Worm (Caenorhabditis elegans): ENCODE data around the gene F22B7.1.

F22B7.1 gene

DNA sequence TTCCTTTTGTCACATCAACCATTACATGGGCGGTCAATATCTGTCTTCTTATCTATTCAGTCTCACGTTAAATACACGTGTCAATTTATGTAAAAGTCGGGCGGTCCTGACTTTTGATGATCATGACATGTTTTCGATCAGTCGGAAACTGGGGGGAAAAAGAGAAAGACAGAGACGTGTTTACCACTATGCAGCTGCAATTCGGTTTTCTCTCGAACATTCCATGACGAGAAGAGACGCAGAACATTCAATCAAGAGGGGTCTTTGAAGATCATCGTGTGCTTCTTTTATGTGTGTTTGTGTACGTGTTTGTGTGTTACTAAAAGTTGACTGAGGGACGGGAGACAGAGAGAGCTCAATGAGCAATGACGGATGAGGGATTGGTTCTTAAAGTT lies 6.8 kb upstream of the F22B7.1 start (continued):
- TF ChIP-seq unc-62 (GFP tag; optimal IDR thresholded peaks at IDR 0.05): peak; percentile 84

DNA sequence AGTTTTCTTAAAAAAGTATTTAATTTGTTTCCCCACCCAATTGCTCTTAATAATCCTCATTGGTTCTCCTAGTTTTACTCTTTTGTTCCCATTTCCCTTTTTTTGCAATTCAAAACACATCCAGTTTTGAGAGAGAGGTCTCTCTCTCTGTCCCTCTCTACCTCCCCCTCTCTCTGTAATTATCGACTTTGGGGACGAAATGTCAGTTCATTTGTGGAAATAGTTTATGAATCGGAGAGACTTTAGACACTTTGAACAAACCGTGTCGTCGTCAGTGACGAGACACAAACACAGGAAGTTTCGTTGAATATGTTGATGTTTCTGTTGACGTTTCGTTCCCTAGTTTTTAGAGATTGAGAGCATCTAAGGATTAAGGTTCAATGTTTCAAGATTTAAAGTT lies 2.0 kb upstream of the F22B7.1 start:
- no peak for TF ChIP-seq mdl-1 (tag; optimal IDR thresholded peaks at IDR 0.05)
- TF ChIP-seq nhr-23 (tag; optimal IDR thresholded peaks at IDR 0.05): peak; percentile 41
- TF ChIP-seq elt-1 (tag; optimal IDR thresholded peaks at IDR 0.05): no peak
- no peak for TF ChIP-seq nhr-237 (tag; optimal IDR thresholded peaks at IDR 0.05)
- no peak for TF ChIP-seq egl-5 (tag; optimal IDR thresholded peaks at IDR 0.05)
- TF ChIP-seq egl-27 (tag; optimal IDR thresholded peaks at IDR 0.05): no peak
- peak; percentile 40 for TF ChIP-seq nhr-25 (tag; optimal IDR thresholded peaks at IDR 0.05)
- no peak for TF ChIP-seq jun-1 (tag; optimal IDR thresholded peaks at IDR 0.05)

DNA sequence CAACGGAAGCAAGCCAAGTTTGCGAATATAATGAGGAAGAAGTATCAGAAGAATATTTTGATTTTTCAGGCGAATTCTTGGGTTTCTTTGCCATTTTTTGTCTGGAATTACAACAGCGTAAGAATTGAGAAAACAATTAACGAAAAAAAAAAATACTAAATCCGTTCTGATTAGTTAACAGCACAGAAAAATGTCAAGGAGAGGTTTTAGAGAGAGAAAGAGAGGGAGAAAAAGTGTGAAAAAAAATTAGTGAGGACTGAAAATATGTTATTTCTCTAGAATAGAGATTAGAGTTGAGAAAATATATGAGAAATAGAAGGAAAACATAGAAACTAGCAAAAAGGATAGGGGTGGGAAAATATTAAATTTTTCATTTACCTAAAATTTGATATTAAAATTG lies 2.2 kb downstream of the F22B7.1 start, which contains the start of gene dpy-19:
Gene dpy-19 (minus strand): TSS at position 101 of the 400 bp plus-strand sequence.
- TF ChIP-seq tbx-2 (tag; optimal IDR thresholded peaks at IDR 0.05): no peak
- TF ChIP-seq eor-1 (tag; optimal IDR thresholded peaks at IDR 0.05): no peak
- no peak for TF ChIP-seq unc-62 (GFP tag; optimal IDR thresholded peaks at IDR 0.05)
- no peak for TF ChIP-seq nhr-11 (tag; optimal IDR thresholded peaks at IDR 0.05)
- TF ChIP-seq ceh-82 (tag; optimal IDR thresholded peaks at IDR 0.05): no peak
- no peak for TF ChIP-seq egl-27 (tag; optimal IDR thresholded peaks at IDR 0.05)
- no peak for TF ChIP-seq elt-3 (tag; optimal IDR thresholded peaks at IDR 0.05)
- no peak for TF ChIP-seq R02D3.7 (tag; optimal IDR thresholded peaks at IDR 0.05)
- TF ChIP-seq ceh-9 (tag; optimal IDR thresholded peaks at IDR 0.05): no peak
- TF ChIP-seq ama-1 (optimal IDR thresholded peaks at IDR 0.05): no peak
- TF ChIP-seq fos-1 (tag; optimal IDR thresholded peaks at IDR 0.05): no peak
- TF ChIP-seq egl-5 (tag; optimal IDR thresholded peaks at IDR 0.05): no peak

DNA sequence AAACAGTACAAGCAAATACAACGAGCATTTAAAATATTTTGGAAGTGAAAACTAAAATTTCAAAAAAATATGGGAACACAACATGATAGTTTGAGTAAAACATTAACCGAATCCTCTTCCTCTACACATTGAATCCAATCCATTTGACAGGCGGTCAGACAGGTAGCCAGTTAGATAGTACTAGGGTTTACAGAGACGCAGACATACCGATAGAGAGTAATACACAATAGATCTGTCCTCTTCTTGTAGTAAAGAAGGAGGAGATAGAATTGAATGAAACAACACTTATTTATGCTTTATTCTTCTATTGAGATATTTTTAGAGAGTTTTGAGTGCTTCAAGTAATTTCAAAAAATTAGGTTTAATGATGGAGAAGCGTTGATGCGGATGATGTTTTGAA lies 3.6 kb downstream of the F22B7.1 start:
- TF ChIP-seq hmg-11 (tag; optimal IDR thresholded peaks at IDR 0.05) (peak; percentile 19), fos-1 (tag; optimal IDR thresholded peaks at IDR 0.05) (no peak), nhr-25 (tag; optimal IDR thresholded peaks at IDR 0.05) (peak; percentile 9), snpc-4 (tag; optimal IDR thresholded peaks at IDR 0.05) (no peak)

DNA sequence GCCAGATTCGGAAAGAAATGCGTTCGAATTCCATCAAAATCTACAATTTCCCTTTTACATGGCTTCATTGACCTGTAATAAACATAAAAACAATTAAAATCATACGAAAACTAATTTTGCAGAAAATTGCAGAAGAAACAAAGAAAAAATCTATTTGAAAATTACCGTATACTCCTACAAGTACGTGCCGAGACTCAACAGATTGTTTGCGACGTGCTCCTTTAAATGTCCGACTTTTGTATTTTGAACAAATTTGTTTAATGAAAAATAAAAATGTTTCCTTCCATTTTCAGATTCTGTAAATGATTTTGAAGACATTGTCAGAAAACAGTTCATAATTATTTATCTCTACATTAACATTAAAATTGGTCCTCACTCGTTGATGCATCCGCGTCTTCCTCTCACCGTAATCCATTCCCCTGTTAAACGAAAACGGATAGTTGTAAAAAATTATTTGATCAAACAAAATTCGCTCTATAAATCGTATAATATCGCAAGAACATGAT lies 9.9 kb downstream of the F22B7.1 start, which contains the start of gene pgl-2:
Gene pgl-2 (minus strand): TSS at position 456 of the 506 bp plus-strand sequence.
- TF ChIP-seq ceh-9 (tag; optimal IDR thresholded peaks at IDR 0.05): no peak
- TF ChIP-seq sea-2 (GFP tag; optimal IDR thresholded peaks at IDR 0.05): no peak
- TF ChIP-seq ama-1 (optimal IDR thresholded peaks at IDR 0.05): no peak
- TF ChIP-seq fos-1 (tag; optimal IDR thresholded peaks at IDR 0.05): no peak
- no peak for TF ChIP-seq egl-5 (tag; optimal IDR thresholded peaks at IDR 0.05)
- no peak for TF ChIP-seq ztf-11 (tag; optimal IDR thresholded peaks at IDR 0.05)
- no peak for TF ChIP-seq egl-27 (tag; optimal IDR thresholded peaks at IDR 0.05)
- no peak for TF ChIP-seq lin-15B (tag; optimal IDR thresholded peaks at IDR 0.05)
- no peak for TF ChIP-seq zag-1 (tag; optimal IDR thresholded peaks at IDR 0.05)
- TF ChIP-seq ceh-82 (tag; optimal IDR thresholded peaks at IDR 0.05): no peak
- no peak for TF ChIP-seq daf-12 (tag; optimal IDR thresholded peaks at IDR 0.05)
- no peak for TF ChIP-seq fkh-10 (GFP tag; optimal IDR thresholded peaks at IDR 0.05)
- TF ChIP-seq nhr-67 (tag; optimal IDR thresholded peaks at IDR 0.05): no peak
- TF ChIP-seq unc-62 (GFP tag; optimal IDR thresholded peaks at IDR 0.05): no peak
- TF ChIP-seq pha-4 (tag; optimal IDR thresholded peaks at IDR 0.05): no peak
- TF ChIP-seq aly-2 (tag; optimal IDR thresholded peaks at IDR 0.05): no peak
- TF ChIP-seq ceh-16 (tag; optimal IDR thresholded peaks at IDR 0.05): no peak
- TF ChIP-seq nhr-77 (tag; optimal IDR thresholded peaks at IDR 0.05): no peak
- TF ChIP-seq nhr-12 (tag; optimal IDR thresholded peaks at IDR 0.05): no peak
- no peak for TF ChIP-seq nhr-43 (tag; optimal IDR thresholded peaks at IDR 0.05; ENCODE audit: poor library complexity, severe bottlenecking)

DNA sequence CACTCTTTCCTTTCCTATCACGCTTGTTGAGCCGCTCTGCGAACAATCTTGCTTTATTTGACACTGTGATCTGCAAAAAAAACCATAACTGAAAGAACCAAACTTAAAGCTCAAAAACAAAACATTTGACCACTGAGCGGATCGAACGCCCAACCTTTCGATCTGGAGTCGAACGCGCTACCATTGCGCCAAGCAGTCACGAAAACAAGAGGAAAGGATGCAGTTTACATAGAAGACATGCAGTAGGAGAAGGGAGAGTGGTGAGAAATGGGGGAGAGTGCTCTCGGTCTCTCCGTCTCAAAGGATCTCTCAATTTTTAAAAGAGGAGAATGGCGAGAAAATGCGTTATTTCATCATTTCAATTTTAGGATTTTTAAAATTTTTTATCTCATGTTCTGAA lies 13.2 kb downstream of the F22B7.1 start:
- TF ChIP-seq hmg-11 (tag; optimal IDR thresholded peaks at IDR 0.05) (peak; percentile 90), mdl-1 (tag; optimal IDR thresholded peaks at IDR 0.05) (no peak), ztf-4 (tag; optimal IDR thresholded peaks at IDR 0.05) (peak; percentile 25), egl-5 (tag; optimal IDR thresholded peaks at IDR 0.05) (peak; percentile 30), mml-1 (tag; optimal IDR thresholded peaks at IDR 0.05) (no peak), daf-12 (tag; optimal IDR thresholded peaks at IDR 0.05) (no peak), unc-39 (tag; optimal IDR thresholded peaks at IDR 0.05) (no peak), lsy-12 (tag; optimal IDR thresholded peaks at IDR 0.05) (peak; percentile 64), nfya-1 (tag; optimal IDR thresholded peaks at IDR 0.05; ENCODE audit: insufficient read depth) (peak; percentile 71), ceh-82 (tag; optimal IDR thresholded peaks at IDR 0.05) (peak; percentile 12), nhr-23 (tag; optimal IDR thresholded peaks at IDR 0.05) (peak; percentile 61), nhr-67 (tag; optimal IDR thresholded peaks at IDR 0.05) (no peak), nhr-43 (tag; optimal IDR thresholded peaks at IDR 0.05; ENCODE audit: poor library complexity, severe bottlenecking) (peak; percentile 67), jun-1 (tag; optimal IDR thresholded peaks at IDR 0.05) (peak; percentile 61), pqm-1 (tag; optimal IDR thresholded peaks at IDR 0.05) (peak; percentile 26), skn-1 (tag; optimal IDR thresholded peaks at IDR 0.05) (peak; percentile 34), nhr-25 (tag; optimal IDR thresholded peaks at IDR 0.05) (peak; percentile 51), lin-15B (tag; optimal IDR thresholded peaks at IDR 0.05) (peak; percentile 34), elt-2 (tag; optimal IDR thresholded peaks at IDR 0.05) (peak; percentile 15), fkh-2 (tag; optimal IDR thresholded peaks at IDR 0.05) (no peak), pha-4 (tag; optimal IDR thresholded peaks at IDR 0.05) (peak; percentile 71), tbx-2 (tag; optimal IDR thresholded peaks at IDR 0.05) (peak; percentile 55)
